Worm (Caenorhabditis elegans): Measurements from ENCODE around the gene Y51H7C.41.

DNA sequence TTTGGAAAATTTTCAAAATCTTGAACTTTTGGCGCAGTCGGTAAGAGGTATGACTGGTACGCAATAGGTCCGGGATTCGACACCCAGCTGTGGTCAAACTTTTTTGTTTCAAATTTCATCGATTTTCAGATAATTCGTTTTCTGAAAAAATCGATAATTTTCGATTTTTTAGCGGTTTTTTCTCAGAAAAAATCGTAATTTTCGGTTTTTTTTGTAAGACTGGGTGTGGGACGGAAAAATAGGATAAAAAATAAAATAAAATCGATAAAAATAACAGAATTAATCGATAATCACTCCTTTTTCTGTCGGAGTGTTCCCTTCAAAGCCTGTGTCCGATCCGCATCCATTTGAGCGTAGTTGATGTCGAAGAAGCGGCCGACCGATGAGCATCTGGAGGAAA is 34.4 kb upstream of the Y51H7C.41 start:
- no peak for TF ChIP-seq cebp-2 (GFP tag; IDR thresholded peaks at IDR 0.05)
- TF ChIP-seq let-607 (tag; optimal IDR thresholded peaks at IDR 0.05) = no peak
- no peak for TF ChIP-seq hlh-12 (tag; optimal IDR thresholded peaks at IDR 0.05)
- TF ChIP-seq lsl-1 (GFP tag; optimal IDR thresholded peaks at IDR 0.05) = no peak
- no peak for TF ChIP-seq sptf-2 (GFP tag; optimal IDR thresholded peaks at IDR 0.05)
- TF ChIP-seq zim-3 (tag; optimal IDR thresholded peaks at IDR 0.05) = no peak
- TF ChIP-seq cebp-1 (GFP tag; IDR thresholded peaks at IDR 0.05) = no peak
- TF ChIP-seq cebp-1 (tag; optimal IDR thresholded peaks at IDR 0.05) = no peak
- no peak for TF ChIP-seq pbrm-1 (GFP tag; IDR thresholded peaks at IDR 0.05)
- TF ChIP-seq Y67H2A.10 (GFP tag; conservative IDR thresholded peaks at IDR 0.05) = no peak
- no peak for TF ChIP-seq madf-8 (GFP tag; conservative IDR thresholded peaks at IDR 0.05)
- no peak for TF ChIP-seq ccch-3 (GFP tag; optimal IDR thresholded peaks at IDR 0.05)

All from whole organism, young adult.